Worm (Caenorhabditis elegans): ENCODE measurements around the gene F09F9.5.

DNA sequence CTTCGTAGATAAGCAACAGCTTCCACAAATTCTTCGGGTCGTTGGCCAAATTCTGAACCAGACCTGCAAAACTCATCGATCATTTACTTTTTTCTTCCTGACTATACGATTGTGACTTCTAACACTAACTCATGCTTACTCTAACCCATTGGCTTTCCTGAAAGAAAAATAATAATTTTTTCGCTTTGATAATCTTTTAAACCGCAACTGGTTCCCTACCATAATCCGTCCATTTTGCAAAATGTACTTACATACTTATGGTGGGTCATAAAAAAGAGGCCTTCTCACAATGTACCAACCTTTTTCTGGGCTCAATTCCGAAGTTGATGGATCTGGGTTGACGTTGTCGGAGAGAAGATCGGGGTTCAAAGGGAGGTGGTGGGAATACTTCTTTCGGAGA, 22.7 kb upstream of the F09F9.5 start:
- TF ChIP-seq pha-4 (tag; optimal IDR thresholded peaks at IDR 0.05), result no peak
- no peak for TF ChIP-seq nhr-28 (tag; optimal IDR thresholded peaks at IDR 0.05)
- no peak for TF ChIP-seq ceh-82 (tag; optimal IDR thresholded peaks at IDR 0.05)
- TF ChIP-seq ZK546.5 (tag; optimal IDR thresholded peaks at IDR 0.05), result no peak
- no peak for TF ChIP-seq unc-62 (GFP tag; optimal IDR thresholded peaks at IDR 0.05)
- no peak for TF ChIP-seq nhr-77 (tag; optimal IDR thresholded peaks at IDR 0.05)
- TF ChIP-seq ama-1 (optimal IDR thresholded peaks at IDR 0.05), result no peak
- TF ChIP-seq zag-1 (tag; optimal IDR thresholded peaks at IDR 0.05), result no peak
- TF ChIP-seq nhr-11 (tag; optimal IDR thresholded peaks at IDR 0.05), result no peak
- no peak for TF ChIP-seq tbx-2 (tag; optimal IDR thresholded peaks at IDR 0.05)
- no peak for TF ChIP-seq ceh-16 (tag; optimal IDR thresholded peaks at IDR 0.05)
- TF ChIP-seq fkh-10 (GFP tag; optimal IDR thresholded peaks at IDR 0.05), result no peak
